Fruit fly (Drosophila melanogaster) whole organism, embryonic: Measurements from ENCODE around the gene Cyp4d14.

ENCODE experiments used
- Adf1 ChIP-seq: fragments of 200-800 bp; sonication (Bioruptor generic); IDR thresholded peaks from 2 replicates; pipeline ENCODE4 v1.3.6; 2022; ENCODE audit warnings: missing biosample characterization, missing genetic modification characterization
- BEAF-32 ChIP-seq: fragments of 200-800 bp; sonication (Bioruptor generic); optimal IDR thresholded peaks from 3 replicates; lab custom pipeline; 2017; ENCODE audit warnings: missing biosample characterization, missing genetic modification characterization, mild to moderate bottlenecking, moderate library complexity, missing genetic modification reagents
- Bdp1 ChIP-seq: fragments of 200-800 bp; sonication (Bioruptor generic); optimal IDR thresholded peaks from 3 replicates; lab custom pipeline; 2016; ENCODE audit warnings: missing biosample characterization, missing genetic modification characterization
- CG12236 ChIP-seq: fragments of 200-800 bp; sonication (Bioruptor generic); optimal IDR thresholded peaks from 2 replicates; lab custom pipeline; 2016; ENCODE audit warnings: missing biosample characterization, missing genetic modification characterization
- CG12659 ChIP-seq: fragments of 200-800 bp; sonication (Bioruptor generic); optimal IDR thresholded peaks from 3 replicates; lab custom pipeline; 2017; ENCODE audit warnings: mild to moderate bottlenecking, missing biosample characterization, missing genetic modification reagents, missing genetic modification characterization
- CG12942 ChIP-seq: fragments of 200-800 bp; sonication (Bioruptor generic); optimal IDR thresholded peaks from 3 replicates; lab custom pipeline; 2016; ENCODE audit warnings: missing biosample characterization, missing genetic modification characterization
- CG13296 ChIP-seq: fragments of 200-800 bp; sonication (Bioruptor generic); optimal IDR thresholded peaks from 3 replicates; lab custom pipeline; 2018; ENCODE audit warnings: missing biosample characterization, mild to moderate bottlenecking, missing genetic modification characterization
- CG14710 ChIP-seq: fragments of 200-800 bp; sonication (Bioruptor generic); optimal IDR thresholded peaks from 3 replicates; lab custom pipeline; 2019; ENCODE audit warnings: missing biosample characterization, mild to moderate bottlenecking, missing genetic modification characterization, moderate library complexity
- CG16813 ChIP-seq: fragments of 200-800 bp; sonication (Bioruptor generic); IDR thresholded peaks from 3 replicates; pipeline ENCODE4 v1.3.6; 2022; ENCODE audit warnings: missing biosample characterization, missing genetic modification characterization; ENCODE audit not compliant: partially characterized antibody
- CG16815 ChIP-seq: fragments of 200-800 bp; sonication (Bioruptor generic); optimal IDR thresholded peaks from 3 replicates; lab custom pipeline; 2017; ENCODE audit warnings: missing biosample characterization, mild to moderate bottlenecking, missing genetic modification characterization
- CG17612 ChIP-seq: fragments of 200-800 bp; sonication (Bioruptor generic); IDR thresholded peaks from 2 replicates; pipeline ENCODE4 v1.3.6; 2022; ENCODE audit warnings: missing biosample characterization, missing genetic modification characterization
- CG3065 ChIP-seq: fragments of 200-800 bp; sonication (Bioruptor generic); optimal IDR thresholded peaks from 2 replicates; lab custom pipeline; 2016; ENCODE audit warnings: missing biosample characterization, missing genetic modification characterization
- CG31365 ChIP-seq: fragments of 200-800 bp; sonication (Bioruptor generic); optimal IDR thresholded peaks from 2 replicates; lab custom pipeline; 2018; ENCODE audit warnings: missing biosample characterization, mild to moderate bottlenecking, missing genetic modification characterization
- CG3407 ChIP-seq: fragments of 200-800 bp; sonication (Bioruptor generic); optimal IDR thresholded peaks from 2 replicates; lab custom pipeline; 2018; ENCODE audit warnings: missing biosample characterization, mild to moderate bottlenecking, missing genetic modification characterization
- CG3995 ChIP-seq: fragments of 200-800 bp; sonication (Bioruptor generic); optimal IDR thresholded peaks from 3 replicates; lab custom pipeline; 2016; ENCODE audit warnings: missing biosample characterization, missing genetic modification characterization
- CG6272 ChIP-seq: fragments of 200-800 bp; sonication (Bioruptor generic); IDR thresholded peaks from 2 replicates; pipeline ENCODE4 v1.3.6; 2022; ENCODE audit warnings: missing biosample characterization, missing genetic modification characterization
- CG6854 ChIP-seq: fragments of 200-800 bp; sonication (Bioruptor generic); optimal IDR thresholded peaks from 3 replicates; lab custom pipeline; 2017; ENCODE audit warnings: missing biosample characterization, mild to moderate bottlenecking, missing genetic modification characterization
- CG8388 ChIP-seq: fragments of 200-800 bp; sonication (Bioruptor generic); optimal IDR thresholded peaks from 2 replicates; lab custom pipeline; 2019; ENCODE audit warnings: missing biosample characterization, mild to moderate bottlenecking, missing genetic modification characterization, moderate library complexity
- D19B ChIP-seq: fragments of 200-800 bp; sonication (Bioruptor generic); optimal IDR thresholded peaks from 2 replicates; lab custom pipeline; 2017; ENCODE audit warnings: missing biosample characterization, mild to moderate bottlenecking, missing genetic modification characterization
- Dll ChIP-seq: fragments of 200-800 bp; sonication (Bioruptor generic); IDR thresholded peaks from 4 replicates; pipeline ENCODE4 v1.3.6; 2022; ENCODE audit warnings: missing biosample characterization, missing genetic modification characterization; ENCODE audit not compliant: partially characterized antibody
- Dref ChIP-seq: fragments of 200-800 bp; sonication (Bioruptor generic); IDR thresholded peaks from 2 replicates; pipeline ENCODE4 v1.3.6; 2022; ENCODE audit warnings: missing biosample characterization, missing genetic modification characterization
- Hmr ChIP-seq: fragments of 200-800 bp; sonication (Bioruptor generic); optimal IDR thresholded peaks from 3 replicates; lab custom pipeline; 2017; ENCODE audit warnings: mild to moderate bottlenecking, missing biosample characterization, missing genetic modification reagents, missing genetic modification characterization
- MBD-R2 ChIP-seq: fragments of 200-800 bp; sonication (Bioruptor generic); IDR thresholded peaks from 2 replicates; pipeline ENCODE4 v1.3.6; 2022; ENCODE audit warnings: missing biosample characterization, missing genetic modification characterization
- Max ChIP-seq: fragments of 200-800 bp; sonication (Bioruptor generic); optimal IDR thresholded peaks from 2 replicates; lab custom pipeline; 2016; ENCODE audit warnings: missing biosample characterization, mild to moderate bottlenecking, missing genetic modification characterization
- Meics ChIP-seq: fragments of 200-800 bp; sonication (Bioruptor generic); optimal IDR thresholded peaks from 2 replicates; lab custom pipeline; 2017; ENCODE audit warnings: missing biosample characterization, mild to moderate bottlenecking, missing genetic modification characterization
- Mes4 ChIP-seq: fragments of 200-800 bp; sonication (Bioruptor generic); optimal IDR thresholded peaks from 2 replicates; lab custom pipeline; 2016; ENCODE audit warnings: missing biosample characterization, missing genetic modification characterization
- Nf-YA ChIP-seq: fragments of 200-800 bp; sonication (Bioruptor generic); IDR thresholded peaks from 2 replicates; pipeline ENCODE4 v1.3.6; 2022; ENCODE audit warnings: missing biosample characterization, missing genetic modification characterization
- Poxn ChIP-seq: fragments of 200-800 bp; sonication (Bioruptor generic); IDR thresholded peaks from 2 replicates; pipeline ENCODE4 v1.3.6; 2022; ENCODE audit warnings: missing biosample characterization, missing genetic modification characterization
- Sox100B ChIP-seq: fragments of 200-800 bp; sonication (Bioruptor generic); optimal IDR thresholded peaks from 3 replicates; lab custom pipeline; 2018; ENCODE audit warnings: missing biosample characterization, mild to moderate bottlenecking, missing genetic modification characterization
- amos ChIP-seq: fragments of 200-800 bp; sonication (Bioruptor generic); IDR thresholded peaks from 2 replicates; pipeline ENCODE4 v1.3.6; 2022; ENCODE audit warnings: missing biosample characterization, missing genetic modification characterization; ENCODE audit not compliant: partially characterized antibody
- ash1 ChIP-seq: fragments of 200-800 bp; sonication (Bioruptor generic); optimal IDR thresholded peaks from 2 replicates; lab custom pipeline; 2018; ENCODE audit warnings: missing biosample characterization, mild to moderate bottlenecking, missing genetic modification characterization
- crol ChIP-seq: fragments of 200-800 bp; sonication (Bioruptor generic); IDR thresholded peaks from 2 replicates; pipeline ENCODE4 v1.3.6; 2022; ENCODE audit warnings: missing biosample characterization, missing genetic modification characterization
- dmrt99B ChIP-seq: fragments of 200-800 bp; sonication (Bioruptor generic); optimal IDR thresholded peaks from 2 replicates; lab custom pipeline; 2018; ENCODE audit warnings: missing biosample characterization, mild to moderate bottlenecking, missing genetic modification characterization, moderate library complexity
- ems ChIP-seq: fragments of 200-800 bp; sonication (Bioruptor generic); optimal IDR thresholded peaks from 3 replicates; lab custom pipeline; 2016; ENCODE audit warnings: missing biosample characterization, missing genetic modification characterization
- fru ChIP-seq: fragments of >200 bp; optimal IDR thresholded peaks from 2 replicates; lab custom pipeline; 2017
- gfzf ChIP-seq: fragments of 200-800 bp; sonication (Bioruptor generic); optimal IDR thresholded peaks from 2 replicates; lab custom pipeline; 2016; ENCODE audit warnings: missing biosample characterization, mild to moderate bottlenecking, missing genetic modification characterization, moderate library complexity
- grau ChIP-seq: fragments of 200-800 bp; optimal IDR thresholded peaks from 3 replicates; lab custom pipeline; 2019; ENCODE audit warnings: missing biosample characterization, mild to moderate bottlenecking, missing genetic modification characterization, moderate library complexity
- gro ChIP-seq: fragments of 200-800 bp; sonication (Bioruptor generic); optimal IDR thresholded peaks from 2 replicates; lab custom pipeline; 2016; ENCODE audit warnings: missing biosample characterization, missing genetic modification characterization
- insv ChIP-seq, 2 experiments: fragments of 200-800 bp; sonication (Bioruptor generic); optimal IDR thresholded peaks; 3 replicates each; lab custom pipeline; 2016 to 2018; ENCODE audit warnings: missing biosample characterization in 2 of 2, missing genetic modification characterization in 2 of 2
- pan ChIP-seq, 4 experiments: fragments of >200 bp in 3 of 4; fragments of 200-800 bp in 1 of 4; sonication (Bioruptor generic) in 1 of 4; optimal IDR thresholded peaks in 3 of 4; IDR thresholded peaks in 1 of 4; 2 replicates each; pipeline versions ENCODE4 v1.3.6 to Lab custom; 2017 to 2022; ENCODE audit warnings: missing biosample characterization in 2 of 4, missing genetic modification characterization in 2 of 4, mixed read lengths in 1 of 4
- ranshi ChIP-seq: fragments of 200-800 bp; sonication (Bioruptor generic); IDR thresholded peaks from 2 replicates; pipeline ENCODE4 v1.3.6; 2022; ENCODE audit warnings: missing biosample characterization, missing genetic modification characterization
- scrt ChIP-seq: fragments of 200-800 bp; sonication (Bioruptor generic); optimal IDR thresholded peaks from 2 replicates; lab custom pipeline; 2018; ENCODE audit warnings: missing biosample characterization, mild to moderate bottlenecking, missing genetic modification characterization, moderate library complexity
- slbo ChIP-seq: fragments of 200-800 bp; sonication (Bioruptor generic); IDR thresholded peaks from 2 replicates; pipeline ENCODE4 v1.3.6; 2022; ENCODE audit warnings: missing biosample characterization, missing genetic modification characterization
- slou ChIP-seq: fragments of 200-800 bp; sonication (Bioruptor generic); optimal IDR thresholded peaks from 3 replicates; lab custom pipeline; 2016; ENCODE audit warnings: missing biosample characterization, missing genetic modification characterization
- tap ChIP-seq: fragments of 200-800 bp; optimal IDR thresholded peaks from 3 replicates; lab custom pipeline; 2019; ENCODE audit warnings: missing biosample characterization, mild to moderate bottlenecking, missing genetic modification characterization, moderate library complexity
- tna ChIP-seq: fragments of 200-800 bp; sonication (Bioruptor generic); IDR thresholded peaks from 2 replicates; pipeline ENCODE4 v1.3.6; 2022; ENCODE audit warnings: missing biosample characterization, missing genetic modification characterization; ENCODE audit not compliant: partially characterized antibody
- vnd ChIP-seq: fragments of 200-800 bp; sonication (Bioruptor generic); IDR thresholded peaks from 3 replicates; pipeline ENCODE4 v1.3.6; 2022; ENCODE audit warnings: missing biosample characterization, missing genetic modification characterization; ENCODE audit not compliant: partially characterized antibody
- vvl ChIP-seq: fragments of 200-800 bp; sonication (Bioruptor generic); IDR thresholded peaks from 2 replicates; pipeline ENCODE4 v1.3.6; 2022; ENCODE audit warnings: missing biosample characterization, missing genetic modification characterization

The Cyp4d14 gene

DNA sequence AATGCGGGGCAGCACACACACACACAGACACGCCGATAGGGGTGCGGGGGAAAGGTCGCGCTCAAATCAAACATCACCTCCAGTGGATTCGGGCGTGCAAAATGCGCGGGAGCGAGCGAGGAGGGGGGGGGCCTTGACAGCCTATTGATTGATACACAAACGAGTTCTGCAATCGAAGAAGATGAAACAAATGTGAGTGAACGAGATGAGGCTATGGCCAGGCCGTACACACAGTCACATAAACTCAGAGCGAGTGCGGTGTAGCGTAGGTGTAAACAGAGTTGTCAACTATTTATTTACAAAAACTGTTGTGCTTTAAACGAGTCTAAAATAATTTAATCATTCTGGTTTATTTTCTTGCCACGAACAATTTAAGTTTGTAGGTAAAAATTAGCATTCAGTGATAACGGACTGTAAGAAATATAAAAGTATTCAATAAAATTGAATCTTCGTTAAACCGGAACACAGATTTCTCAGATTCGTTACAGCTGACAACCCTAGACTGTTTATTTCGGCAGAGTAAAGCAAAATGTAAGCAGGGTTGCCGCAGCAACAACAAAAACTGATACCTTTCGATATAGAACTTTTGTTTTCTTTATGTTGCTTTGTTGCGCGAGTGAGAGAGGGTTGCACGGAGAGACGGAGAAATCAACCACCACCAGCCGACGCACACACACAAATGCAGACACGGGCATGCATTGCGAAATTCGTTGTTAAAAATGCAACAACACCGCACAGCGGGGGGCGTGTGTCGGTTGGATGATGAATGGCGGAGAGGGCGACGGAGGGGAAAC, 40.0 kb downstream of the Cyp4d14 start:
- no peak for TF ChIP-seq tna (GFP tag; lab: Robert Waterston, UW)
- peak; percentile 43 for TF ChIP-seq CG3065 (GFP tag; lab: Kevin White, UChicago)
- TF ChIP-seq CG3407 (GFP tag; lab: Kevin White, UChicago), result peak; percentile 67
- peak; percentile 93 for TF ChIP-seq dmrt99B (tag; lab: Kevin White, UChicago)
- peak; percentile 27; the same call in 1 of the 2 replicates for TF ChIP-seq Adf1
- TF ChIP-seq CG3995 (GFP tag; lab: Kevin White, UChicago), result peak; percentile 60
- no peak for TF ChIP-seq amos (GFP tag; lab: Robert Waterston, UW)
- TF ChIP-seq Dref (GFP tag; lab: Robert Waterston, UW), result no peak
- no peak for TF ChIP-seq pan (optimal IDR thresholded peaks at IDR 0.05; lab: Kevin White, UChicago)
- TF ChIP-seq pan (GFP tag; optimal IDR thresholded peaks at IDR 0.05 in 1 of 2, IDR thresholded peaks at IDR 0.05 in 1 of 2), result peak in 1 of 2 experiments; percentile 90
- peak; percentile 92 for TF ChIP-seq CG14710
- peak; percentile 93 for TF ChIP-seq CG12659 (GFP tag; lab: Kevin White, UChicago)
- TF ChIP-seq CG31365 (tag; lab: Kevin White, UChicago), result peak; percentile 70
- no peak for TF ChIP-seq CG16813 (GFP tag; lab: Robert Waterston, UW)
- no peak for TF ChIP-seq Dll (GFP tag; lab: Robert Waterston, UW)
- TF ChIP-seq CG12236 (GFP tag; lab: Kevin White, UChicago), result peak; percentile 80
- peak; percentile 28; the same call in 1 of the 2 replicates for TF ChIP-seq CG17612 (GFP tag; lab: Robert Waterston, UW)
- TF ChIP-seq Meics (GFP tag; lab: Kevin White, UChicago), result peak; percentile 91
- TF ChIP-seq tap (tag; lab: Kevin White, UChicago), result peak; percentile 90
- TF ChIP-seq CG16815, result peak; percentile 66
- peak; percentile 59 for TF ChIP-seq Nf-YA (GFP tag; lab: Robert Waterston, UW)
- peak; percentile 90 for TF ChIP-seq Sox100B
- TF ChIP-seq vvl (GFP tag; lab: Robert Waterston, UW), result peak; percentile 90
- TF ChIP-seq insv (GFP tag; optimal IDR thresholded peaks at IDR 0.05; lab: Kevin White, UChicago), result peak; percentile 12 to 68
- TF ChIP-seq gro (GFP tag; lab: Kevin White, UChicago), result peak; percentile 69
- peak; percentile 95 for TF ChIP-seq CG13296
- no peak; the same call in 1 of the 2 replicates for TF ChIP-seq Poxn (GFP tag; lab: Robert Waterston, UW)
- peak; percentile 92 for TF ChIP-seq Hmr
- peak; percentile 83 for TF ChIP-seq slou (GFP tag; lab: Kevin White, UChicago)
- TF ChIP-seq ems (GFP tag; lab: Kevin White, UChicago), result peak; percentile 77
- TF ChIP-seq Bdp1, result peak; percentile 67
- peak; percentile 91 for TF ChIP-seq CG8388 (GFP tag; lab: Kevin White, UChicago)
- TF ChIP-seq grau, result peak; percentile 92
- peak; percentile 98 for TF ChIP-seq crol (GFP tag; lab: Robert Waterston, UW)
- TF ChIP-seq BEAF-32 (GFP tag; lab: Kevin White, UChicago), result peak; percentile 6
- TF ChIP-seq gfzf (GFP tag; lab: Kevin White, UChicago), result no peak
- peak; percentile 78 for TF ChIP-seq slbo (GFP tag; lab: Robert Waterston, UW)
- peak; percentile 61 for TF ChIP-seq CG6272
- peak; percentile 85 for TF ChIP-seq scrt
- TF ChIP-seq CG6854 (GFP tag; lab: Kevin White, UChicago), result peak; percentile 93
- TF ChIP-seq D19B (GFP tag; lab: Kevin White, UChicago), result peak; percentile 76
- TF ChIP-seq vnd (GFP tag; lab: Robert Waterston, UW), result no peak
- peak; percentile 73 for TF ChIP-seq CG12942
- no peak for TF ChIP-seq fru (lab: Kevin White, UChicago)
- TF ChIP-seq Mes4, result peak; percentile 73
- TF ChIP-seq MBD-R2 (GFP tag; lab: Robert Waterston, UW), result no peak
- peak; percentile 83 for TF ChIP-seq Max (GFP tag; lab: Kevin White, UChicago)
- peak; percentile 40 for TF ChIP-seq ash1 (GFP tag; lab: Kevin White, UChicago)
- peak; percentile 81 for TF ChIP-seq ranshi (GFP tag; lab: Robert Waterston, UW)
